Fruit fly (Drosophila melanogaster) whole organism, embryonic: ENCODE measurements around the gene Polr3E.
A peak's percentile ranks its signal among the peaks of the same experiment; 100 is the strongest.

Experiments
- Asciz ChIP-seq: fragments of 200-800 bp; sonication (Bioruptor generic); optimal IDR thresholded peaks from 2 replicates; lab custom pipeline; 2017; ENCODE audit warnings: missing biosample characterization, mild to moderate bottlenecking, missing genetic modification characterization, missing genetic modification reagents
- C15 ChIP-seq: fragments of 200-800 bp; sonication (Bioruptor generic); IDR thresholded peaks from 3 replicates; pipeline ENCODE4 v1.3.6; 2022; ENCODE audit warnings: missing biosample characterization, missing genetic modification characterization
- CG10431 ChIP-seq: fragments of 200-800 bp; sonication (Bioruptor generic); optimal IDR thresholded peaks from 3 replicates; lab custom pipeline; 2018; ENCODE audit warnings: missing biosample characterization, mild to moderate bottlenecking, missing genetic modification characterization
- CG12071 ChIP-seq: fragments of 200-800 bp; sonication (Bioruptor generic); optimal IDR thresholded peaks from 3 replicates; lab custom pipeline; 2018; ENCODE audit warnings: missing biosample characterization, mild to moderate bottlenecking, missing genetic modification characterization
- CG12769 ChIP-seq: fragments of 200-800 bp; sonication (Bioruptor generic); optimal IDR thresholded peaks from 2 replicates; lab custom pipeline; 2019; ENCODE audit warnings: missing biosample characterization, mild to moderate bottlenecking, missing genetic modification characterization, moderate library complexity
- CG12942 ChIP-seq: fragments of 200-800 bp; sonication (Bioruptor generic); optimal IDR thresholded peaks from 3 replicates; lab custom pipeline; 2016; ENCODE audit warnings: missing biosample characterization, missing genetic modification characterization
- CG15601 ChIP-seq: fragments of 200-800 bp; sonication (Bioruptor generic); optimal IDR thresholded peaks from 3 replicates; lab custom pipeline; 2019; ENCODE audit warnings: missing biosample characterization, mild to moderate bottlenecking, missing genetic modification characterization, moderate library complexity
- CG16779 ChIP-seq: fragments of 200-800 bp; sonication (Bioruptor generic); IDR thresholded peaks from 2 replicates; pipeline ENCODE4 v1.3.6; 2022; ENCODE audit warnings: missing biosample characterization, missing genetic modification characterization
- CG18764 ChIP-seq: fragments of 200-800 bp; sonication (Bioruptor generic); optimal IDR thresholded peaks from 3 replicates; lab custom pipeline; 2016; ENCODE audit warnings: missing biosample characterization, missing genetic modification characterization
- CG3726 ChIP-seq: fragments of 200-800 bp; sonication (Bioruptor generic); IDR thresholded peaks from 3 replicates; pipeline ENCODE4, ENCODE4 v1.3.6; 2022; ENCODE audit warnings: missing biosample characterization, missing genetic modification characterization
- CG42726 ChIP-seq: fragments of 200-800 bp; sonication (Bioruptor generic); IDR thresholded peaks from 2 replicates; pipeline ENCODE4 v1.3.6; 2022; ENCODE audit warnings: missing biosample characterization, missing genetic modification characterization; ENCODE audit not compliant: partially characterized antibody
- CG6765 ChIP-seq: fragments of 200-800 bp; sonication (Bioruptor generic); optimal IDR thresholded peaks from 3 replicates; lab custom pipeline; 2017; ENCODE audit warnings: missing biosample characterization, mild to moderate bottlenecking, missing genetic modification characterization
- CG8944 ChIP-seq: fragments of 200-800 bp; sonication (Bioruptor generic); optimal IDR thresholded peaks from 3 replicates; lab custom pipeline; 2016; ENCODE audit warnings: missing biosample characterization, missing genetic modification characterization
- CG9437 ChIP-seq: fragments of 200-800 bp; sonication (Bioruptor generic); optimal IDR thresholded peaks from 2 replicates; lab custom pipeline; 2018; ENCODE audit warnings: missing biosample characterization, mild to moderate bottlenecking, missing genetic modification characterization
- CG9609 ChIP-seq: fragments of 200-800 bp; sonication (Bioruptor generic); optimal IDR thresholded peaks from 3 replicates; lab custom pipeline; 2016; ENCODE audit warnings: missing biosample characterization, missing genetic modification characterization
- Dad ChIP-seq: fragments of 200-800 bp; sonication (Bioruptor generic); optimal IDR thresholded peaks from 3 replicates; lab custom pipeline; 2016; ENCODE audit warnings: missing biosample characterization, missing genetic modification characterization
- Deaf1 ChIP-seq: fragments of 200-800 bp; optimal IDR thresholded peaks from 3 replicates; lab custom pipeline; 2019; ENCODE audit warnings: missing biosample characterization, mild to moderate bottlenecking, missing genetic modification characterization, moderate library complexity
- Jarid2 ChIP-seq: fragments of 200-800 bp; sonication (Bioruptor generic); optimal IDR thresholded peaks from 3 replicates; lab custom pipeline; 2017; ENCODE audit warnings: mild to moderate bottlenecking, missing biosample characterization, missing genetic modification reagents, missing genetic modification characterization
- Kr ChIP-seq: fragments of 200-800 bp; sonication (Bioruptor generic); optimal IDR thresholded peaks from 2 replicates; lab custom pipeline; 2017; ENCODE audit warnings: missing biosample characterization, mild to moderate bottlenecking, missing genetic modification characterization
- Med ChIP-seq: fragments of 200-800 bp; sonication (Bioruptor generic); peaks from one replicate; lab custom pipeline; 2016; ENCODE audit warnings: missing biosample characterization, missing genetic modification characterization, mild to moderate bottlenecking, inconsistent platforms, moderate library complexity
- Rx ChIP-seq: fragments of 200-800 bp; sonication (Bioruptor generic); IDR thresholded peaks from 2 replicates; pipeline ENCODE4 v1.3.6; 2022; ENCODE audit warnings: missing biosample characterization, missing genetic modification characterization
- Stat92E ChIP-seq, 3 experiments: fragments of >200 bp in 2 of 3; fragments of 200-800 bp in 1 of 3; sonication (Bioruptor generic) in 1 of 3; optimal IDR thresholded peaks; 2 replicates each; lab custom pipeline; 2017 to 2019; ENCODE audit warnings: missing biosample characterization in 3 of 3, missing genetic modification characterization in 3 of 3, mild to moderate bottlenecking in 1 of 3, moderate library complexity in 1 of 3
- Usf ChIP-seq: fragments of 200-800 bp; sonication (Bioruptor generic); optimal IDR thresholded peaks from 2 replicates; lab custom pipeline; 2017; ENCODE audit warnings: missing genotype, missing biosample characterization, missing genetic modification characterization
- ac ChIP-seq: fragments of 200-800 bp; sonication (Bioruptor generic); optimal IDR thresholded peaks from 3 replicates; lab custom pipeline; 2017; ENCODE audit warnings: missing biosample characterization, mild to moderate bottlenecking, missing genetic modification characterization
- aop ChIP-seq: fragments of 200-800 bp; sonication (Bioruptor generic); IDR thresholded peaks from 2 replicates; pipeline ENCODE4 v1.3.6; 2022; ENCODE audit warnings: missing biosample characterization, missing genetic modification characterization
- bbx ChIP-seq: fragments of 200-800 bp; sonication (Bioruptor generic); IDR thresholded peaks from 2 replicates; pipeline ENCODE4 v1.3.6; 2022; ENCODE audit warnings: missing biosample characterization, missing genetic modification characterization; ENCODE audit not compliant: partially characterized antibody
- bcd ChIP-seq: fragments of 200-800 bp; sonication (Bioruptor generic); optimal IDR thresholded peaks from 2 replicates; lab custom pipeline; 2017; ENCODE audit warnings: missing biosample characterization, mild to moderate bottlenecking, missing genetic modification characterization
- bigmax ChIP-seq: fragments of 200-800 bp; sonication (Bioruptor generic); optimal IDR thresholded peaks from 2 replicates; lab custom pipeline; 2018; ENCODE audit warnings: missing biosample characterization, mild to moderate bottlenecking, missing genetic modification characterization
- croc ChIP-seq: fragments of 200-800 bp; sonication (Bioruptor generic); conservative IDR thresholded peaks from 3 replicates; pipeline ENCODE4 v1.3.6; 2022; ENCODE audit warnings: missing biosample characterization, missing genetic modification characterization
- crol ChIP-seq: fragments of 200-800 bp; sonication (Bioruptor generic); IDR thresholded peaks from 2 replicates; pipeline ENCODE4 v1.3.6; 2022; ENCODE audit warnings: missing biosample characterization, missing genetic modification characterization
- fd102C ChIP-seq: fragments of 200-800 bp; sonication (Bioruptor generic); optimal IDR thresholded peaks from 2 replicates; lab custom pipeline; 2018; ENCODE audit warnings: missing biosample characterization, mild to moderate bottlenecking, missing genetic modification characterization, moderate library complexity
- fd64A ChIP-seq: fragments of 200-800 bp; sonication (Bioruptor generic); optimal IDR thresholded peaks from 3 replicates; lab custom pipeline; 2018; ENCODE audit warnings: missing biosample characterization, mild to moderate bottlenecking, missing genetic modification characterization
- grn ChIP-seq: fragments of 200-800 bp; sonication (Bioruptor generic); optimal IDR thresholded peaks from 3 replicates; lab custom pipeline; 2017; ENCODE audit warnings: missing biosample characterization, missing genetic modification characterization
- gt ChIP-seq: fragments of 200-800 bp; sonication (Bioruptor generic); IDR thresholded peaks from 2 replicates; pipeline ENCODE4 v1.3.6; 2022; ENCODE audit warnings: missing biosample characterization, missing genetic modification characterization
- insv ChIP-seq, 2 experiments: fragments of 200-800 bp; sonication (Bioruptor generic); optimal IDR thresholded peaks; 3 replicates each; lab custom pipeline; 2016 to 2018; ENCODE audit warnings: missing biosample characterization in 2 of 2, missing genetic modification characterization in 2 of 2
- kay ChIP-seq: fragments of 200-800 bp; sonication (Bioruptor generic); optimal IDR thresholded peaks from 2 replicates; lab custom pipeline; 2016; ENCODE audit warnings: missing biosample characterization, missing genetic modification characterization
- lov ChIP-seq, 2 experiments: fragments of 200-800 bp in 1 of 2; fragments of >200 bp in 1 of 2; sonication (Bioruptor generic) in 1 of 2; IDR thresholded peaks in 1 of 2; optimal IDR thresholded peaks in 1 of 2; 2 replicates in 1 of 2; 3 replicates in 1 of 2; pipeline versions ENCODE4 v1.3.6 to Lab custom; 2017 to 2022; ENCODE audit warnings: missing biosample characterization in 1 of 2, missing genetic modification characterization in 1 of 2
- pan ChIP-seq, 4 experiments: fragments of >200 bp in 3 of 4; fragments of 200-800 bp in 1 of 4; sonication (Bioruptor generic) in 1 of 4; optimal IDR thresholded peaks in 3 of 4; IDR thresholded peaks in 1 of 4; 2 replicates each; pipeline versions ENCODE4 v1.3.6 to Lab custom; 2017 to 2022; ENCODE audit warnings: missing biosample characterization in 2 of 4, missing genetic modification characterization in 2 of 4, mixed read lengths in 1 of 4
- pb ChIP-seq: fragments of 200-800 bp; sonication (Bioruptor generic); optimal IDR thresholded peaks from 3 replicates; lab custom pipeline; 2016; ENCODE audit warnings: missing biosample characterization, missing genetic modification characterization
- peb ChIP-seq: fragments of 200-800 bp; sonication (Bioruptor generic); IDR thresholded peaks from 2 replicates; pipeline ENCODE4 v1.3.6; 2022; ENCODE audit warnings: missing biosample characterization, missing genetic modification characterization
- rib ChIP-seq: fragments of 200-800 bp; sonication (Bioruptor generic); IDR thresholded peaks from 2 replicates; pipeline ENCODE4 v1.3.6; 2022; ENCODE audit warnings: missing biosample characterization, missing genetic modification characterization
- row ChIP-seq: fragments of 200-800 bp; sonication (Bioruptor generic); IDR thresholded peaks from 3 replicates; pipeline ENCODE4 v1.3.6; 2022; ENCODE audit warnings: missing biosample characterization, missing genetic modification characterization
- sd ChIP-seq: fragments of 200-800 bp; sonication (Bioruptor generic); optimal IDR thresholded peaks from 3 replicates; lab custom pipeline; 2018; ENCODE audit warnings: missing biosample characterization, mild to moderate bottlenecking, missing genetic modification characterization, moderate library complexity
- sens ChIP-seq: fragments of 200-800 bp; sonication (Bioruptor generic); peaks from one replicate; lab custom pipeline; 2016; ENCODE audit warnings: missing biosample characterization, missing genetic modification characterization
- ssp ChIP-seq: fragments of 200-800 bp; sonication (Bioruptor generic); IDR thresholded peaks from 2 replicates; pipeline ENCODE4 v1.3.6; 2022; ENCODE audit warnings: missing biosample characterization, missing genetic modification characterization
- sug ChIP-seq: fragments of 200-800 bp; optimal IDR thresholded peaks from 2 replicates; lab custom pipeline; 2019; ENCODE audit warnings: missing biosample characterization, mild to moderate bottlenecking, missing genetic modification characterization, moderate library complexity
- tio ChIP-seq: fragments of 200-800 bp; sonication (Bioruptor generic); optimal IDR thresholded peaks from 2 replicates; lab custom pipeline; 2017; ENCODE audit warnings: missing biosample characterization, missing genetic modification characterization, inconsistent platforms
- vfl ChIP-seq: fragments of 200-800 bp; sonication (Bioruptor generic); optimal IDR thresholded peaks from 2 replicates; lab custom pipeline; 2016; ENCODE audit warnings: missing biosample characterization, missing genetic modification characterization
- vnd ChIP-seq: fragments of 200-800 bp; sonication (Bioruptor generic); IDR thresholded peaks from 3 replicates; pipeline ENCODE4 v1.3.6; 2022; ENCODE audit warnings: missing biosample characterization, missing genetic modification characterization; ENCODE audit not compliant: partially characterized antibody
- z ChIP-seq: fragments of 200-800 bp; sonication (Bioruptor generic); IDR thresholded peaks from 3 replicates; pipeline ENCODE4 v1.3.6; 2022; ENCODE audit warnings: missing biosample characterization, missing genetic modification characterization

Polr3E gene

dm6 chr3L:21040831-21041230 lies 9.2 kb downstream of the Polr3E start (continued):
- no peak for TF ChIP-seq Kr (GFP tag; lab: Kevin White, UChicago)
- TF ChIP-seq lov (optimal IDR thresholded peaks at IDR 0.05; lab: Kevin White, UChicago), result no peak
- no peak for TF ChIP-seq lov (GFP tag; IDR thresholded peaks at IDR 0.05; lab: Robert Waterston, UW)
- TF ChIP-seq ssp (GFP tag; lab: Robert Waterston, UW), result no peak
- no peak for TF ChIP-seq Asciz (GFP tag; lab: Kevin White, UChicago)
- TF ChIP-seq insv (GFP tag; optimal IDR thresholded peaks at IDR 0.05; lab: Kevin White, UChicago), result no peak
- no peak for TF ChIP-seq CG42726 (GFP tag; lab: Robert Waterston, UW)
- no peak for TF ChIP-seq fd102C
- peak; percentile 29 for TF ChIP-seq sens (GFP tag; lab: Kevin White, UChicago)
- no peak for TF ChIP-seq ac (GFP tag; lab: Kevin White, UChicago)
- no peak for TF ChIP-seq kay
- TF ChIP-seq Stat92E (GFP tag; optimal IDR thresholded peaks at IDR 0.05; lab: Kevin White, UChicago), result no peak
- peak; percentile 37 for TF ChIP-seq sd (tag; lab: Kevin White, UChicago)
- 0 out of 2 replicates have a peak, but pooled peaks have one; percentile 8 for TF ChIP-seq gt (GFP tag; lab: Robert Waterston, UW)
- TF ChIP-seq CG6765 (GFP tag; lab: Kevin White, UChicago), result no peak
- TF ChIP-seq Jarid2, result no peak
- no peak for TF ChIP-seq aop (GFP tag; lab: Robert Waterston, UW)
- peak; percentile 25; the same call in 1 of the 2 replicates for TF ChIP-seq rib (GFP tag; lab: Robert Waterston, UW)
- TF ChIP-seq CG15601 (tag; lab: Kevin White, UChicago), result no peak
- no peak for TF ChIP-seq peb (GFP tag; lab: Robert Waterston, UW)
- TF ChIP-seq vfl (GFP tag; lab: Kevin White, UChicago), result no peak
- no peak for TF ChIP-seq CG3726 (GFP tag; lab: Robert Waterston, UW)
- TF ChIP-seq Dad (GFP tag; lab: Kevin White, UChicago), result no peak
- TF ChIP-seq croc (GFP tag; lab: Robert Waterston, UW), result no peak
- TF ChIP-seq CG16779, result no peak
- no peak for TF ChIP-seq pb (GFP tag; lab: Kevin White, UChicago)
- TF ChIP-seq bigmax (GFP tag; lab: Kevin White, UChicago), result no peak
- TF ChIP-seq CG9609 (GFP tag; lab: Kevin White, UChicago), result no peak
- no peak for TF ChIP-seq Deaf1
- TF ChIP-seq bcd, result no peak
- no peak for TF ChIP-seq Rx
- TF ChIP-seq pan (optimal IDR thresholded peaks at IDR 0.05; lab: Kevin White, UChicago), result no peak
- peak in 1 of 2 experiments; percentile 22 for TF ChIP-seq pan (GFP tag; optimal IDR thresholded peaks at IDR 0.05 in 1 of 2, IDR thresholded peaks at IDR 0.05 in 1 of 2)
- no peak for TF ChIP-seq CG8944 (GFP tag; lab: Kevin White, UChicago)
- TF ChIP-seq CG12769 (tag; lab: Kevin White, UChicago), result peak; percentile 80
- 0 out of 3 replicates have a peak, but pooled peaks have one; percentile 12 for TF ChIP-seq row (GFP tag; lab: Robert Waterston, UW)
- no peak for TF ChIP-seq CG10431
- TF ChIP-seq CG9437 (GFP tag; lab: Kevin White, UChicago), result no peak
- no peak for TF ChIP-seq grn (GFP tag; lab: Kevin White, UChicago)
- TF ChIP-seq CG12071 (GFP tag; lab: Kevin White, UChicago), result no peak
- no peak for TF ChIP-seq sug (tag; lab: Kevin White, UChicago)
- TF ChIP-seq Med (GFP tag; lab: Kevin White, UChicago), result peak; percentile 51
- 0 out of 3 replicates have a peak, but pooled peaks have one; percentile 13 for TF ChIP-seq z (GFP tag; lab: Robert Waterston, UW)
- TF ChIP-seq fd64A, result no peak
- TF ChIP-seq Usf (GFP tag; lab: Kevin White, UChicago), result no peak
- TF ChIP-seq bbx (GFP tag; lab: Robert Waterston, UW), result no peak
- TF ChIP-seq tio (GFP tag; lab: Kevin White, UChicago), result no peak
- no peak for TF ChIP-seq CG18764 (GFP tag; lab: Kevin White, UChicago)
- TF ChIP-seq CG12942 (GFP tag; lab: Kevin White, UChicago), result no peak
- peak; percentile 94 for TF ChIP-seq crol
- no peak for TF ChIP-seq vnd
- no peak for TF ChIP-seq C15 (GFP tag; lab: Robert Waterston, UW)
